Worm (Caenorhabditis elegans): ENCODE measurements around the gene C07H6.9.

The C07H6.9 gene

ce11 chrIII:7498346-7498745 lies 925 bp downstream of the C07H6.9 start (continued):
- peak; percentile 67 for TF ChIP-seq rnt-1 (tag; optimal IDR thresholded peaks at IDR 0.05)
- TF ChIP-seq T23F11.4 (GFP tag; optimal IDR thresholded peaks at IDR 0.05) = peak; percentile 16
- no peak for TF ChIP-seq hlh-13 (GFP tag; optimal IDR thresholded peaks at IDR 0.05)
- no peak for TF ChIP-seq sox-2 (GFP tag; IDR thresholded peaks at IDR 0.05)
- no peak for TF ChIP-seq madf-2 (tag; optimal IDR thresholded peaks at IDR 0.05)
- TF ChIP-seq tbx-7 (tag; optimal IDR thresholded peaks at IDR 0.05) = no peak
- peak; percentile 49 for TF ChIP-seq hlh-30 (tag; optimal IDR thresholded peaks at IDR 0.05; ENCODE audit: insufficient read depth)
- TF ChIP-seq ceh-48 (tag; optimal IDR thresholded peaks at IDR 0.05) = no peak
- peak; percentile 84 for TF ChIP-seq nfya-1 (tag; optimal IDR thresholded peaks at IDR 0.05)
- peak; percentile 25 for TF ChIP-seq ceh-19 (GFP tag; optimal IDR thresholded peaks at IDR 0.05)
- TF ChIP-seq pat-9 (tag; optimal IDR thresholded peaks at IDR 0.05) = no peak
- peak; percentile 81 for TF ChIP-seq dve-1 (tag; optimal IDR thresholded peaks at IDR 0.05)

ce11 chrIII:7497782-7498266 lies 1.4 kb downstream of the C07H6.9 start, which contains the start of gene cgh-1:
Gene cgh-1, minus strand, starts transcription at chrIII:7497832.
- TF ChIP-seq ceh-19 (GFP tag; optimal IDR thresholded peaks at IDR 0.05) (no peak), rnt-1 (tag; optimal IDR thresholded peaks at IDR 0.05) (no peak), npax-4 (tag; optimal IDR thresholded peaks at IDR 0.05) (no peak), elt-2 (tag; optimal IDR thresholded peaks at IDR 0.05) (no peak), C38D4.7 (GFP tag; optimal IDR thresholded peaks at IDR 0.05) (no peak), eyg-1 (tag; optimal IDR thresholded peaks at IDR 0.05) (no peak), T23F11.4 (GFP tag; optimal IDR thresholded peaks at IDR 0.05) (no peak), tbx-2 (tag; optimal IDR thresholded peaks at IDR 0.05) (no peak), hlh-8 (tag; optimal IDR thresholded peaks at IDR 0.05) (no peak), unc-55 (GFP tag; optimal IDR thresholded peaks at IDR 0.05) (no peak), ceh-2 (tag; optimal IDR thresholded peaks at IDR 0.05) (no peak), ztf-16 (tag; optimal IDR thresholded peaks at IDR 0.05) (no peak), nfya-1 (tag; optimal IDR thresholded peaks at IDR 0.05) (no peak)

- TF ChIP-seq pha-4 (tag; optimal IDR thresholded peaks at IDR 0.05) = no peak
- no peak for TF ChIP-seq che-1 (tag; optimal IDR thresholded peaks at IDR 0.05)
- no peak for TF ChIP-seq Y22D7AL.16 (tag; optimal IDR thresholded peaks at IDR 0.05)
- TF ChIP-seq ceh-18 (tag; optimal IDR thresholded peaks at IDR 0.05) = no peak
- TF ChIP-seq pax-1 (tag; optimal IDR thresholded peaks at IDR 0.05) = no peak
- TF ChIP-seq ets-4 (tag; optimal IDR thresholded peaks at IDR 0.05) = no peak
- no peak for TF ChIP-seq F13H6.1 (tag; optimal IDR thresholded peaks at IDR 0.05)
- TF ChIP-seq ceh-9 (tag; optimal IDR thresholded peaks at IDR 0.05) = no peak
- TF ChIP-seq hlh-15 (tag; optimal IDR thresholded peaks at IDR 0.05) = no peak
Observed at ce11 chrIII:7495616-7496146, 3.6 kb downstream of the C07H6.9 start.

ce11 chrIII:7494850-7495314 lies 4.4 kb downstream of the C07H6.9 start:
- TF ChIP-seq ama-1 (optimal IDR thresholded peaks at IDR 0.05) (peak; percentile 51), lin-11 (tag; optimal IDR thresholded peaks at IDR 0.05) (no peak)

ce11 chrIII:7491931-7492330 lies 7.3 kb downstream of the C07H6.9 start:
- TF ChIP-seq nfya-1 (tag; optimal IDR thresholded peaks at IDR 0.05) (no peak), unc-42 (tag; optimal IDR thresholded peaks at IDR 0.05) (no peak), ceh-45 (GFP tag; IDR thresholded peaks at IDR 0.05) (no peak)

Measured in whole organism, late embryonic.